Fruit fly (Drosophila melanogaster) whole organism, embryonic: ENCODE results near the gene ago.

Experiments
- Atf6 ChIP-seq: fragments of 200-800 bp; sonication (Bioruptor generic); IDR thresholded peaks from 2 replicates; pipeline ENCODE4 v1.3.6; 2022; ENCODE audit warnings: missing biosample characterization, missing genetic modification characterization
- Blimp-1 ChIP-seq: fragments of 200-800 bp; sonication (Bioruptor generic); optimal IDR thresholded peaks from 3 replicates; lab custom pipeline; 2018; ENCODE audit warnings: missing biosample characterization, missing genetic modification characterization, mild to moderate bottlenecking, moderate library complexity, missing genetic modification reagents
- C15 ChIP-seq: fragments of 200-800 bp; sonication (Bioruptor generic); IDR thresholded peaks from 3 replicates; pipeline ENCODE4 v1.3.6; 2022; ENCODE audit warnings: missing biosample characterization, missing genetic modification characterization
- CG1024 ChIP-seq: fragments of 200-800 bp; sonication (Bioruptor generic); IDR thresholded peaks from 2 replicates; pipeline ENCODE4 v1.3.6; 2022; ENCODE audit warnings: missing biosample characterization, missing genetic modification characterization
- CG10979 ChIP-seq: fragments of 200-800 bp; sonication (Bioruptor generic); optimal IDR thresholded peaks from 2 replicates; lab custom pipeline; 2018; ENCODE audit warnings: missing biosample characterization, mild to moderate bottlenecking, missing genetic modification characterization, moderate library complexity
- CG11695 ChIP-seq: fragments of 200-800 bp; sonication (Bioruptor generic); IDR thresholded peaks from 3 replicates; pipeline ENCODE4 v1.3.6; 2022; ENCODE audit warnings: missing biosample characterization, missing genetic modification characterization
- CG14965 ChIP-seq: fragments of 200-800 bp; sonication (Bioruptor generic); optimal IDR thresholded peaks from 2 replicates; lab custom pipeline; 2016; ENCODE audit warnings: missing biosample characterization, missing genetic modification characterization, borderline replicate concordance
- CG1603 ChIP-seq: fragments of 200-800 bp; sonication (Bioruptor generic); optimal IDR thresholded peaks from 2 replicates; lab custom pipeline; 2019; ENCODE audit warnings: missing biosample characterization, mild to moderate bottlenecking, missing genetic modification characterization, moderate library complexity
- CG17359 ChIP-seq: fragments of 200-800 bp; sonication (Bioruptor generic); optimal IDR thresholded peaks from 3 replicates; lab custom pipeline; 2018; ENCODE audit warnings: missing biosample characterization, mild to moderate bottlenecking, missing genetic modification characterization, moderate library complexity
- CG17829 ChIP-seq: fragments of 200-800 bp; optimal IDR thresholded peaks from 2 replicates; lab custom pipeline; 2019; ENCODE audit warnings: missing biosample characterization, mild to moderate bottlenecking, missing genetic modification characterization, moderate library complexity
- CG18599 ChIP-seq: fragments of 200-800 bp; sonication (Bioruptor generic); optimal IDR thresholded peaks from 3 replicates; lab custom pipeline; 2017; ENCODE audit warnings: missing biosample characterization, missing genetic modification characterization, mild to moderate bottlenecking, moderate library complexity, missing genetic modification reagents
- CG31224 ChIP-seq: fragments of 200-800 bp; sonication (Bioruptor generic); IDR thresholded peaks from 2 replicates; pipeline ENCODE4 v1.3.6; 2022; ENCODE audit warnings: missing biosample characterization, missing genetic modification characterization
- CG34422 ChIP-seq: fragments of 200-800 bp; sonication (Bioruptor generic); IDR thresholded peaks from 3 replicates; pipeline ENCODE4 v1.3.6; 2022; ENCODE audit warnings: missing biosample characterization, missing genetic modification characterization
- CG3995 ChIP-seq: fragments of 200-800 bp; sonication (Bioruptor generic); optimal IDR thresholded peaks from 3 replicates; lab custom pipeline; 2016; ENCODE audit warnings: missing biosample characterization, missing genetic modification characterization
- CG4360 ChIP-seq: fragments of 200-800 bp; sonication (Bioruptor generic); IDR thresholded peaks from 2 replicates; pipeline ENCODE4 v1.3.6; 2022; ENCODE audit warnings: missing biosample characterization, missing genetic modification characterization
- CG4404 ChIP-seq: fragments of 200-800 bp; sonication (Bioruptor generic); IDR thresholded peaks from 2 replicates; pipeline ENCODE4 v1.3.6; 2022; ENCODE audit warnings: missing biosample characterization, missing genetic modification characterization
- CG4617 ChIP-seq: fragments of 200-800 bp; sonication (Bioruptor generic); optimal IDR thresholded peaks from 3 replicates; lab custom pipeline; 2016; ENCODE audit warnings: missing biosample characterization, missing genetic modification characterization, borderline replicate concordance
- CG7987 ChIP-seq: fragments of 200-800 bp; sonication (Bioruptor generic); optimal IDR thresholded peaks from 2 replicates; lab custom pipeline; 2018; ENCODE audit warnings: missing biosample characterization, mild to moderate bottlenecking, missing genetic modification characterization, moderate library complexity
- CHES-1-like ChIP-seq: fragments of 200-800 bp; sonication (Bioruptor generic); optimal IDR thresholded peaks from 2 replicates; lab custom pipeline; 2016; ENCODE audit warnings: missing biosample characterization, missing genetic modification characterization
- Chrac-16 ChIP-seq: fragments of 200-800 bp; sonication (Bioruptor generic); optimal IDR thresholded peaks from 3 replicates; lab custom pipeline; 2016; ENCODE audit warnings: missing biosample characterization, missing genetic modification characterization
- D19B ChIP-seq: fragments of 200-800 bp; sonication (Bioruptor generic); optimal IDR thresholded peaks from 2 replicates; lab custom pipeline; 2017; ENCODE audit warnings: missing biosample characterization, mild to moderate bottlenecking, missing genetic modification characterization
- Drgx ChIP-seq: fragments of 200-800 bp; sonication (Bioruptor generic); IDR thresholded peaks from 2 replicates; pipeline ENCODE4 v1.3.6; 2022; ENCODE audit warnings: missing biosample characterization, missing genetic modification characterization
- GATAe ChIP-seq: fragments of 200-800 bp; sonication (Bioruptor generic); conservative IDR thresholded peaks from 2 replicates; pipeline ENCODE4 v1.3.6; 2022; ENCODE audit warnings: missing biosample characterization, missing genetic modification characterization
- H15 ChIP-seq: fragments of 200-800 bp; sonication (Bioruptor generic); IDR thresholded peaks from 3 replicates; pipeline ENCODE4 v1.3.6; 2022; ENCODE audit warnings: missing biosample characterization, missing genetic modification characterization
- H2.0 ChIP-seq: fragments of 200-800 bp; sonication (Bioruptor generic); IDR thresholded peaks from 2 replicates; pipeline ENCODE4 v1.3.6; 2022; ENCODE audit warnings: missing biosample characterization, missing genetic modification characterization
- HmgZ ChIP-seq: fragments of 200-800 bp; sonication (Bioruptor generic); optimal IDR thresholded peaks from 2 replicates; lab custom pipeline; 2018; ENCODE audit warnings: missing biosample characterization, mild to moderate bottlenecking, missing genetic modification characterization
- Lim3 ChIP-seq: fragments of 200-800 bp; sonication (Bioruptor generic); IDR thresholded peaks from 2 replicates; pipeline ENCODE4 v1.3.6; 2022; ENCODE audit warnings: missing biosample characterization, missing genetic modification characterization
- Six4 ChIP-seq: fragments of 200-800 bp; sonication (Bioruptor generic); optimal IDR thresholded peaks from 2 replicates; lab custom pipeline; 2016; ENCODE audit warnings: missing biosample characterization, missing genetic modification characterization
- Sox102F ChIP-seq: fragments of 200-800 bp; sonication (Bioruptor generic); optimal IDR thresholded peaks from 2 replicates; lab custom pipeline; 2018; ENCODE audit warnings: missing biosample characterization, mild to moderate bottlenecking, missing genetic modification characterization, moderate library complexity
- croc ChIP-seq: fragments of 200-800 bp; sonication (Bioruptor generic); conservative IDR thresholded peaks from 3 replicates; pipeline ENCODE4 v1.3.6; 2022; ENCODE audit warnings: missing biosample characterization, missing genetic modification characterization
- dan ChIP-seq: fragments of 200-800 bp; sonication (Bioruptor generic); IDR thresholded peaks from 2 replicates; pipeline ENCODE4 v1.3.6; 2022; ENCODE audit warnings: missing biosample characterization, missing genetic modification characterization
- ems ChIP-seq: fragments of 200-800 bp; sonication (Bioruptor generic); optimal IDR thresholded peaks from 3 replicates; lab custom pipeline; 2016; ENCODE audit warnings: missing biosample characterization, missing genetic modification characterization
- gcm2 ChIP-seq: fragments of 200-800 bp; sonication (Bioruptor generic); optimal IDR thresholded peaks from 2 replicates; lab custom pipeline; 2016; ENCODE audit warnings: missing biosample characterization, missing genetic modification characterization
- mld ChIP-seq: fragments of 200-800 bp; sonication (Bioruptor generic); IDR thresholded peaks from 3 replicates; pipeline ENCODE4 v1.3.6; 2022; ENCODE audit warnings: missing biosample characterization, missing genetic modification characterization; ENCODE audit not compliant: partially characterized antibody
- phol ChIP-seq: fragments of 200-800 bp; sonication (Bioruptor generic); optimal IDR thresholded peaks from 3 replicates; lab custom pipeline; 2018; ENCODE audit warnings: missing biosample characterization, mild to moderate bottlenecking, missing genetic modification characterization, moderate library complexity
- pita ChIP-seq: fragments of 200-800 bp; sonication (Bioruptor generic); optimal IDR thresholded peaks from 2 replicates; lab custom pipeline; 2017; ENCODE audit warnings: missing biosample characterization, mild to moderate bottlenecking, missing genetic modification characterization
- prd ChIP-seq, 3 experiments: fragments of >200 bp in 2 of 3; fragments of 200-800 bp in 1 of 3; sonication (Bioruptor generic) in 1 of 3; optimal IDR thresholded peaks in 2 of 3; IDR thresholded peaks in 1 of 3; 2 replicates in 2 of 3; 3 replicates in 1 of 3; pipeline versions ENCODE4 v1.3.6 to Lab custom; 2017 to 2022; ENCODE audit warnings: missing biosample characterization in 1 of 3, missing genetic modification characterization in 1 of 3
- run ChIP-seq: fragments of 200-800 bp; sonication (Bioruptor generic); optimal IDR thresholded peaks from 3 replicates; lab custom pipeline; 2018; ENCODE audit warnings: missing biosample characterization, mild to moderate bottlenecking, missing genetic modification characterization
- sens ChIP-seq: fragments of 200-800 bp; sonication (Bioruptor generic); peaks from one replicate; lab custom pipeline; 2016; ENCODE audit warnings: missing biosample characterization, missing genetic modification characterization
- seq ChIP-seq: fragments of 200-800 bp; sonication (Bioruptor generic); IDR thresholded peaks from 2 replicates; pipeline ENCODE4 v1.3.6; 2022; ENCODE audit warnings: missing biosample characterization, missing genetic modification characterization
- sob ChIP-seq: fragments of 200-800 bp; sonication (Bioruptor generic); IDR thresholded peaks from 2 replicates; pipeline ENCODE4 v1.3.6; 2022; ENCODE audit warnings: missing biosample characterization, missing genetic modification characterization
- tap ChIP-seq: fragments of 200-800 bp; optimal IDR thresholded peaks from 3 replicates; lab custom pipeline; 2019; ENCODE audit warnings: missing biosample characterization, mild to moderate bottlenecking, missing genetic modification characterization, moderate library complexity
- tgo ChIP-seq: fragments of 200-800 bp; sonication (Bioruptor generic); IDR thresholded peaks from 3 replicates; pipeline ENCODE4 v1.3.6; 2022; ENCODE audit warnings: missing biosample characterization, missing genetic modification characterization
- zen ChIP-seq: fragments of 200-800 bp; sonication (Bioruptor generic); optimal IDR thresholded peaks from 3 replicates; lab custom pipeline; 2018; ENCODE audit warnings: missing biosample characterization, mild to moderate bottlenecking, missing genetic modification characterization, moderate library complexity

The ago gene

DNA sequence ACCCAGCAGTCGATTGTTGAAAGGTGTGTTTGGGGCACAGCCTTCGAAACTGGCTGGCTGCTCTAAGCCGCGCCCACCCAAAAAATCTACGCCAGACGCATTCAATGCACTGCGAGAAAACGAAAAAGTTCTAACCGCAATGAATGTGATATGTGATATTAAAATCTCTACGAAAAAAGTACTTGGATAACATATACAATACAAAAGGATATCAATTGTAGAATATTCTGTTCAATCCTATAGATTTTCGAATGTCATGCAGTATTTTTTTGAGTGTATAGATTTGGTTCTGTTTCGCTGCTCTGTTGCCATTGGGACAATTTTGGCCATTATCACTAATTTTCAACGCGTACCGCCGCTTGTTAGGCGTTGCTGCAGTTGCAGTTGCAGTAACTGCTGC lies 44.4 kb downstream of the ago start (continued):
- TF ChIP-seq CG4404 (GFP tag; lab: Robert Waterston, UW) (0 out of 2 replicates have a peak, but pooled peaks have one; percentile 18), phol (tag; lab: Kevin White, UChicago) (peak; percentile 42), CG17359 (tag; lab: Kevin White, UChicago) (peak; percentile 34), gcm2 (GFP tag; lab: Kevin White, UChicago) (no peak), CG4360 (GFP tag; lab: Robert Waterston, UW) (no peak), prd (optimal IDR thresholded peaks at IDR 0.05; lab: Kevin White, UChicago) (no peak), prd (GFP tag; IDR thresholded peaks at IDR 0.05; lab: Robert Waterston, UW) (peak; percentile 68; the same call in 2 of the 3 replicates), CG10979 (tag; lab: Kevin White, UChicago) (peak; percentile 52), Drgx (peak; percentile 74), ems (GFP tag; lab: Kevin White, UChicago) (no peak), Six4 (GFP tag; lab: Kevin White, UChicago) (peak; percentile 11), CG11695 (GFP tag; lab: Robert Waterston, UW) (0 out of 3 replicates have a peak, but pooled peaks have one; percentile 7), tap (tag; lab: Kevin White, UChicago) (peak; percentile 35), tgo (0 out of 3 replicates have a peak, but pooled peaks have one; percentile 26), Blimp-1 (GFP tag; lab: Kevin White, UChicago) (peak; percentile 58), sens (GFP tag; lab: Kevin White, UChicago) (peak; percentile 82), CG17829 (tag; lab: Kevin White, UChicago) (peak; percentile 44), sob (GFP tag; lab: Robert Waterston, UW) (peak; percentile 12; the same call in 1 of the 2 replicates), croc (0 out of 3 replicates have a peak, but pooled peaks have one; percentile 36), zen (tag; lab: Kevin White, UChicago) (peak; percentile 60)

DNA sequence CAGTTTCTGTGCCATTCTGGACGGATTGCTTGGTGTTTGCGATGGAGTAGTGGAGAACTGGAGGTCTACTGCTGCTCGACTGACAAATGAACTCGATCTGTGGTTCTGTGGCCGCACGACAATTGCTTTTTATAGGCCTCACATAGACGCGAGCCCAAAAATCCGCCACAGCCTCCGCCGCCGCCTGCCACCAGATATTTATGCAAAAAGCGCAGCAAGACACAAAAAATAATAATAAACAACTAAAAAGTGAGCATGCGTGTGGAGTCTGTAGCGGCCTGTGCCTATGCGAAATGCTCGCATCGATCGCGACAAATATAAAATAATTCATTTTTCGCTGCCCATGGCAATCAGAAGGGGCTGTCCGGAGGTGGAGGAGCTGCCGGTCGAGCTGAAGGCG lies 45.0 kb downstream of the ago start, which contains the start of gene Cpr64Aa:
TSS of gene Cpr64Aa (minus strand) at position 101 of the 400 bp plus-strand sequence.
- TF ChIP-seq CG31224 (GFP tag; lab: Robert Waterston, UW) (no peak), mld (GFP tag; lab: Robert Waterston, UW) (no peak), CG1024 (GFP tag; lab: Robert Waterston, UW) (no peak), GATAe (GFP tag; lab: Robert Waterston, UW) (no peak), Lim3 (GFP tag; lab: Robert Waterston, UW) (no peak), Atf6 (GFP tag; lab: Robert Waterston, UW) (no peak), CG14965 (GFP tag; lab: Kevin White, UChicago) (no peak), C15 (GFP tag; lab: Robert Waterston, UW) (no peak), CG10979 (tag; lab: Kevin White, UChicago) (no peak), CG1603 (tag; lab: Kevin White, UChicago) (no peak), H2.0 (no peak)

DNA sequence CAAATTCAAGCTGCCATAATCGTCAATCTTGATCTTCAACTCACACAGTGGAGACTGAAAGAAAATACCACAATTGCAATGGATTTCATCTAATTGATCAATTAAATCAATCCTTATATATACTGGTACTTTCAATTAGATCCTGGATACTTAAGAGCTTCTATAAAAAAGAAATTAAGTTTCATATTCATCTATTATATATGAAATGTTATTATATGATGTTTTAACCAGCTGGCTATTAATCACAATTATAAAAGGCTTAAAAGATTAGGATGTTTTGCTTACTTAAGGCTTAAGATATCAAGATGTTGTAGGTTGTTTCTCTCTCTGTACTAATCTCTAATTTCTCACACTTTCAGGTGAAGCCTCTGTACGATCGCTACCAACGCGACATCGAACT lies 49.2 kb downstream of the ago start:
- TF ChIP-seq CG34422 (GFP tag; lab: Robert Waterston, UW) (no peak), seq (GFP tag; lab: Robert Waterston, UW) (no peak), CG18599 (GFP tag; lab: Kevin White, UChicago) (no peak), CG7987 (GFP tag; lab: Kevin White, UChicago) (no peak), H15 (GFP tag; lab: Robert Waterston, UW) (no peak), HmgZ (tag; lab: Kevin White, UChicago) (no peak), D19B (GFP tag; lab: Kevin White, UChicago) (no peak), Sox102F (GFP tag; lab: Kevin White, UChicago) (no peak), CG4617 (GFP tag; lab: Kevin White, UChicago) (no peak), run (tag; lab: Kevin White, UChicago) (no peak), Chrac-16 (no peak), CHES-1-like (GFP tag; lab: Kevin White, UChicago) (no peak), dan (no peak), C15 (GFP tag; lab: Robert Waterston, UW) (no peak), pita (no peak), CG3995 (no peak), ems (GFP tag; lab: Kevin White, UChicago) (no peak)
